Fruit fly (Drosophila melanogaster) whole organism, embryonic: ENCODE results near the gene RASSF8.

Source experiments
- Awh ChIP-seq: fragments of 200-800 bp; sonication (Bioruptor generic); IDR thresholded peaks from 2 replicates; pipeline ENCODE4, ENCODE4 v1.3.6; 2022; ENCODE audit warnings: missing biosample characterization, missing genetic modification characterization
- CG10321 ChIP-seq: fragments of 200-800 bp; sonication (Bioruptor generic); IDR thresholded peaks from 2 replicates; pipeline ENCODE4 v1.3.6; 2022; ENCODE audit warnings: missing biosample characterization, missing genetic modification characterization
- CG15601 ChIP-seq: fragments of 200-800 bp; sonication (Bioruptor generic); optimal IDR thresholded peaks from 3 replicates; lab custom pipeline; 2019; ENCODE audit warnings: missing biosample characterization, mild to moderate bottlenecking, missing genetic modification characterization, moderate library complexity
- CG16779 ChIP-seq: fragments of 200-800 bp; sonication (Bioruptor generic); IDR thresholded peaks from 2 replicates; pipeline ENCODE4 v1.3.6; 2022; ENCODE audit warnings: missing biosample characterization, missing genetic modification characterization
- CG16863 ChIP-seq: fragments of 200-800 bp; sonication (Bioruptor generic); optimal IDR thresholded peaks from 3 replicates; lab custom pipeline; 2016; ENCODE audit warnings: missing biosample characterization, missing genetic modification characterization
- CG2875 ChIP-seq: fragments of 200-800 bp; sonication (Bioruptor generic); optimal IDR thresholded peaks from 2 replicates; lab custom pipeline; 2017; ENCODE audit warnings: missing biosample characterization, mild to moderate bottlenecking, missing genetic modification characterization, missing genetic modification reagents
- CG2889 ChIP-seq: fragments of 200-800 bp; sonication (Bioruptor generic); IDR thresholded peaks from 3 replicates; pipeline ENCODE4 v1.3.6; 2022; ENCODE audit warnings: missing biosample characterization, missing genetic modification characterization
- CG3065 ChIP-seq: fragments of 200-800 bp; sonication (Bioruptor generic); optimal IDR thresholded peaks from 2 replicates; lab custom pipeline; 2016; ENCODE audit warnings: missing biosample characterization, missing genetic modification characterization
- CG33557 ChIP-seq: fragments of 200-800 bp; sonication (Bioruptor generic); optimal IDR thresholded peaks from 2 replicates; lab custom pipeline; 2019; ENCODE audit warnings: missing biosample characterization, mild to moderate bottlenecking, missing genetic modification characterization, moderate library complexity
- CG3726 ChIP-seq: fragments of 200-800 bp; sonication (Bioruptor generic); IDR thresholded peaks from 3 replicates; pipeline ENCODE4, ENCODE4 v1.3.6; 2022; ENCODE audit warnings: missing biosample characterization, missing genetic modification characterization
- CG4617 ChIP-seq: fragments of 200-800 bp; sonication (Bioruptor generic); optimal IDR thresholded peaks from 3 replicates; lab custom pipeline; 2016; ENCODE audit warnings: missing biosample characterization, missing genetic modification characterization, borderline replicate concordance
- CG5180 ChIP-seq: fragments of 200-800 bp; sonication (Bioruptor generic); optimal IDR thresholded peaks from 3 replicates; lab custom pipeline; 2017; ENCODE audit warnings: missing biosample characterization, missing genetic modification characterization, mild to moderate bottlenecking, moderate library complexity, missing genetic modification reagents
- CG5245 ChIP-seq: fragments of 200-800 bp; sonication (Bioruptor generic); optimal IDR thresholded peaks from 3 replicates; lab custom pipeline; 2016; ENCODE audit warnings: missing biosample characterization, missing genetic modification characterization
- CG6683 ChIP-seq: fragments of 200-800 bp; sonication (Bioruptor generic); optimal IDR thresholded peaks from 2 replicates; lab custom pipeline; 2017; ENCODE audit warnings: missing biosample characterization, mild to moderate bottlenecking, missing genetic modification characterization, missing genetic modification reagents
- CG8359 ChIP-seq: fragments of 200-800 bp; sonication (Bioruptor generic); optimal IDR thresholded peaks from 2 replicates; lab custom pipeline; 2017; ENCODE audit warnings: missing biosample characterization, mild to moderate bottlenecking, missing genetic modification characterization, borderline replicate concordance
- CG9797 ChIP-seq: fragments of 200-800 bp; sonication (Bioruptor generic); optimal IDR thresholded peaks from 3 replicates; lab custom pipeline; 2018; ENCODE audit warnings: missing biosample characterization, mild to moderate bottlenecking, missing genetic modification characterization
- D ChIP-seq, 2 experiments: fragments of 200-800 bp in 1 of 2; fragments of >200 bp in 1 of 2; sonication (Bioruptor generic) in 1 of 2; optimal IDR thresholded peaks; 2 replicates in 1 of 2; 3 replicates in 1 of 2; lab custom pipeline; 2017; ENCODE audit warnings: mild to moderate bottlenecking in 1 of 2, missing biosample characterization in 1 of 2, missing genetic modification characterization in 1 of 2, missing genetic modification reagents in 1 of 2
- Dad ChIP-seq: fragments of 200-800 bp; sonication (Bioruptor generic); optimal IDR thresholded peaks from 3 replicates; lab custom pipeline; 2016; ENCODE audit warnings: missing biosample characterization, missing genetic modification characterization
- E2f1 ChIP-seq: fragments of 200-800 bp; sonication (Bioruptor generic); IDR thresholded peaks from 2 replicates; pipeline ENCODE4 v1.3.6; 2022; ENCODE audit warnings: missing biosample characterization, missing genetic modification characterization
- ERR ChIP-seq: fragments of 200-800 bp; sonication (Bioruptor generic); optimal IDR thresholded peaks from 2 replicates; lab custom pipeline; 2016; ENCODE audit warnings: missing biosample characterization, missing genetic modification characterization
- Hr51 ChIP-seq, 2 experiments: fragments of 200-800 bp; sonication (Bioruptor generic); optimal IDR thresholded peaks; 2 replicates in 1 of 2; 3 replicates in 1 of 2; lab custom pipeline; 2016 to 2018; ENCODE audit warnings: missing biosample characterization in 2 of 2, missing genetic modification characterization in 2 of 2, mild to moderate bottlenecking in 1 of 2, moderate library complexity in 1 of 2
- Mad ChIP-seq: fragments of 200-800 bp; sonication (Bioruptor generic); optimal IDR thresholded peaks from 2 replicates; lab custom pipeline; 2016; ENCODE audit warnings: missing biosample characterization, missing genetic modification characterization
- Optix ChIP-seq: fragments of 200-800 bp; sonication (Bioruptor generic); IDR thresholded peaks from 3 replicates; pipeline ENCODE4 v1.3.6; 2022; ENCODE audit warnings: missing biosample characterization, missing genetic modification characterization
- Six4 ChIP-seq: fragments of 200-800 bp; sonication (Bioruptor generic); optimal IDR thresholded peaks from 2 replicates; lab custom pipeline; 2016; ENCODE audit warnings: missing biosample characterization, missing genetic modification characterization
- Sox100B ChIP-seq: fragments of 200-800 bp; sonication (Bioruptor generic); optimal IDR thresholded peaks from 3 replicates; lab custom pipeline; 2018; ENCODE audit warnings: missing biosample characterization, mild to moderate bottlenecking, missing genetic modification characterization
- Sry-δ ChIP-seq: fragments of 200-800 bp; sonication (Bioruptor generic); optimal IDR thresholded peaks from 2 replicates; lab custom pipeline; 2016; ENCODE audit warnings: missing biosample characterization, missing genetic modification characterization
- TFAM ChIP-seq: fragments of 200-800 bp; sonication (Bioruptor generic); optimal IDR thresholded peaks from 2 replicates; lab custom pipeline; 2017; ENCODE audit warnings: missing biosample characterization, missing genetic modification characterization, inconsistent platforms
- Taf1 ChIP-seq: fragments of 200-800 bp; sonication (Bioruptor generic); IDR thresholded peaks from 2 replicates; pipeline ENCODE4 v1.3.6; 2022; ENCODE audit warnings: missing biosample characterization, missing genetic modification characterization
- Tbp ChIP-seq: fragments of >200 bp; optimal IDR thresholded peaks from 2 replicates; lab custom pipeline; 2018; ENCODE audit warnings: missing biosample characterization, missing genetic modification characterization
- ato ChIP-seq: fragments of 200-800 bp; sonication (Bioruptor generic); IDR thresholded peaks from 2 replicates; pipeline ENCODE4 v1.3.6; 2022; ENCODE audit warnings: missing biosample characterization, missing genetic modification characterization; ENCODE audit not compliant: partially characterized antibody
- cas ChIP-seq: fragments of 200-800 bp; sonication (Bioruptor generic); IDR thresholded peaks from 2 replicates; pipeline ENCODE4 v1.3.6; 2022; ENCODE audit warnings: missing biosample characterization, missing genetic modification characterization
- cg ChIP-seq: fragments of 200-800 bp; sonication (Bioruptor generic); optimal IDR thresholded peaks from 3 replicates; lab custom pipeline; 2019; ENCODE audit warnings: missing biosample characterization, mild to moderate bottlenecking, missing genetic modification characterization, moderate library complexity
- da ChIP-seq: fragments of 200-800 bp; sonication (Bioruptor generic); optimal IDR thresholded peaks from 2 replicates; lab custom pipeline; 2016; ENCODE audit warnings: missing biosample characterization, missing genetic modification characterization
- dm ChIP-seq: fragments of 200-800 bp; sonication (Bioruptor generic); optimal IDR thresholded peaks from 3 replicates; lab custom pipeline; 2016; ENCODE audit warnings: missing biosample characterization, missing genetic modification characterization
- emc ChIP-seq: fragments of 200-800 bp; sonication (Bioruptor generic); optimal IDR thresholded peaks from 2 replicates; lab custom pipeline; 2016; ENCODE audit warnings: missing biosample characterization, missing genetic modification characterization
- gro ChIP-seq: fragments of 200-800 bp; sonication (Bioruptor generic); optimal IDR thresholded peaks from 2 replicates; lab custom pipeline; 2016; ENCODE audit warnings: missing biosample characterization, missing genetic modification characterization
- gsb-n ChIP-seq: fragments of 200-800 bp; sonication (Bioruptor generic); optimal IDR thresholded peaks from 3 replicates; lab custom pipeline; 2018; ENCODE audit warnings: missing biosample characterization, mild to moderate bottlenecking, missing genetic modification characterization
- jumu ChIP-seq: fragments of 200-800 bp; sonication (Bioruptor generic); optimal IDR thresholded peaks from 3 replicates; lab custom pipeline; 2016; ENCODE audit warnings: missing biosample characterization, missing genetic modification characterization
- lmd ChIP-seq: fragments of 200-800 bp; sonication (Bioruptor generic); IDR thresholded peaks from 2 replicates; pipeline ENCODE4 v1.3.6; 2022; ENCODE audit warnings: missing biosample characterization, missing genetic modification characterization
- pb ChIP-seq: fragments of 200-800 bp; sonication (Bioruptor generic); optimal IDR thresholded peaks from 3 replicates; lab custom pipeline; 2016; ENCODE audit warnings: missing biosample characterization, missing genetic modification characterization
- pzg ChIP-seq: fragments of 200-800 bp; sonication (Bioruptor generic); optimal IDR thresholded peaks from 3 replicates; lab custom pipeline; 2018; ENCODE audit warnings: missing biosample characterization, mild to moderate bottlenecking, missing genetic modification characterization, moderate library complexity
- row ChIP-seq: fragments of 200-800 bp; sonication (Bioruptor generic); IDR thresholded peaks from 3 replicates; pipeline ENCODE4 v1.3.6; 2022; ENCODE audit warnings: missing biosample characterization, missing genetic modification characterization
- sens ChIP-seq: fragments of 200-800 bp; sonication (Bioruptor generic); peaks from one replicate; lab custom pipeline; 2016; ENCODE audit warnings: missing biosample characterization, missing genetic modification characterization
- sima ChIP-seq: fragments of 200-800 bp; sonication (Bioruptor generic); optimal IDR thresholded peaks from 2 replicates; lab custom pipeline; 2016; ENCODE audit warnings: missing biosample characterization, missing genetic modification characterization
- sqz ChIP-seq: fragments of 200-800 bp; sonication (Bioruptor generic); optimal IDR thresholded peaks from 3 replicates; lab custom pipeline; 2018; ENCODE audit warnings: missing biosample characterization, mild to moderate bottlenecking, missing genetic modification characterization
- tin ChIP-seq: fragments of 200-800 bp; sonication (Bioruptor generic); optimal IDR thresholded peaks from 3 replicates; lab custom pipeline; 2016; ENCODE audit warnings: missing biosample characterization, missing genetic modification characterization
- unc-4 ChIP-seq: fragments of 200-800 bp; sonication (Bioruptor generic); IDR thresholded peaks from 2 replicates; pipeline ENCODE4 v1.3.6; 2022; ENCODE audit warnings: missing biosample characterization, missing genetic modification characterization; ENCODE audit not compliant: partially characterized antibody
- unpg ChIP-seq: fragments of 200-800 bp; sonication (Bioruptor generic); optimal IDR thresholded peaks from 3 replicates; lab custom pipeline; 2018; ENCODE audit warnings: missing biosample characterization, mild to moderate bottlenecking, missing genetic modification characterization, moderate library complexity
- zen ChIP-seq: fragments of 200-800 bp; sonication (Bioruptor generic); optimal IDR thresholded peaks from 3 replicates; lab custom pipeline; 2018; ENCODE audit warnings: missing biosample characterization, mild to moderate bottlenecking, missing genetic modification characterization, moderate library complexity

RASSF8 gene

DNA sequence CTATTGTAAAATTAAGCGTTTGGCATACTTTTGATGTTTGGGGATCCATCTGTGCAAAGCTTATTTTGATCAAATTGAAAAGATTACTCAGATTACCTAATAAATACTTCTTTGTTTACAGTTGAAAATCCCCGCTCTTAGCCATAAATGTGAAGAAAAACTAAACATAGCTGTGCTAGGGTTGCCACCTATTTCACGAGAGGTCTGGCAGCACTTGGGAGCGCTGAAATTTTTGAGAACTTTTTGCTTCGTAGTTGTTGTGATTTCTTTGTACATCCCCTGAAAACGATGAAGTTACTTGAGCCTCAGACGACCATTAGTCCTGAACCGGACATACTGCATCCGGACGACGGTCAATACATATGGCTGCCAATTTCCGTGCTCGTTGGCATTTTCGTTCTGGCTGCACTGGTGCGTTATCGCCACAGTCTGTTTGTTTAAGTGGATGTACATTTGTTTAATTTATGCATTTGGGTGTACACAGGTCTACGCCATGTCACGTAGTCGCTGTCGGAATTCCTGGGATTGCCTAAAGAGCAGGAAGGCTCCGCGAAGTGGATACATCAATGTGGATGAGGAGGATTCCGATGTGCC, 17.0 kb downstream of the RASSF8 start, which contains the start of the genes CG4730 and CG5039 (continued):
- TF ChIP-seq cas (GFP tag; lab: Robert Waterston, UW) (no peak), sens (peak; percentile 76), Taf1 (GFP tag; lab: Robert Waterston, UW) (no peak), Hr51 (GFP tag; optimal IDR thresholded peaks at IDR 0.05; lab: Kevin White, UChicago) (no peak), CG8359 (GFP tag; lab: Kevin White, UChicago) (no peak), CG3726 (GFP tag; lab: Robert Waterston, UW) (no peak), CG10321 (GFP tag; lab: Robert Waterston, UW) (no peak), sima (no peak), tin (GFP tag; lab: Kevin White, UChicago) (no peak), ato (no peak), Tbp (GFP tag; lab: Kevin White, UChicago) (no peak), lmd (GFP tag; lab: Robert Waterston, UW) (no peak)

DNA sequence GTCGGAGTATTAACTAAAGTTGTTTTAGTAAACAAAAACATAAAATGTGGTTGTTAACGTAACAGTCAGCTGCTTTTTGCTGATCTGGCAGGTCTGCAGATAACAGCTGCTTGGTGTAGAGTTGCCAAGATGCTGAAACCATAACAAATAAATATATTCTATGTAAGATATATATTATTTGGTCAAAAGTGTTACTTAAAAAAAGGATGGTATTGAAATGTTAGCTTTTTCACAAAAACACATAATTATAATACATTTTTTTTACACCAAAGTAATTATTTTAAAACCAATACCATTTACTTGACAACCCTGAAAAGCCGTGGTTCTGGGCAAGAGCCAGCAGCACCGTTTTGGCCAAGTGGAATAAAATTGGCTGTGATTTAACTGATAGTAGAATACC, 18.9 kb downstream of the RASSF8 start, which contains the start of the genes CG4743 and Idh3g:
Gene CG4743, minus strand, starts transcription at position 23 of the 400 bp plus-strand sequence.
Gene Idh3g, plus strand, starts transcription at position 318 of the 400 bp plus-strand sequence.
- TF ChIP-seq cg (GFP tag; lab: Kevin White, UChicago) (no peak), Six4 (peak; percentile 95), CG5245 (peak; percentile 95), CG15601 (tag; lab: Kevin White, UChicago) (peak; percentile 96), gsb-n (tag; lab: Kevin White, UChicago) (peak; percentile 99), gro (GFP tag; lab: Kevin White, UChicago) (peak; percentile 31), CG33557 (GFP tag; lab: Kevin White, UChicago) (peak; percentile 99), D (optimal IDR thresholded peaks at IDR 0.05; lab: Kevin White, UChicago) (no peak), D (GFP tag; optimal IDR thresholded peaks at IDR 0.05; lab: Kevin White, UChicago) (peak; percentile 95), ERR (GFP tag; lab: Kevin White, UChicago) (peak; percentile 53), da (GFP tag; lab: Kevin White, UChicago) (peak; percentile 39), Mad (GFP tag; lab: Kevin White, UChicago) (peak; percentile 92), sqz (peak; percentile 94), CG6683 (GFP tag; lab: Kevin White, UChicago) (peak; percentile 93), unc-4 (GFP tag; lab: Robert Waterston, UW) (0 out of 2 replicates have a peak, but pooled peaks have one; percentile 31), Sry-δ (GFP tag; lab: Kevin White, UChicago) (peak; percentile 23), Dad (GFP tag; lab: Kevin White, UChicago) (peak; percentile 75), TFAM (peak; percentile 87), jumu (GFP tag; lab: Kevin White, UChicago) (peak; percentile 31), E2f1 (GFP tag; lab: Robert Waterston, UW) (peak; percentile 97), Awh (peak; percentile 96), row (GFP tag; lab: Robert Waterston, UW) (peak; percentile 99), unpg (GFP tag; lab: Kevin White, UChicago) (peak; percentile 99), CG3065 (peak; percentile 88), pzg (GFP tag; lab: Kevin White, UChicago) (peak; percentile 54), emc (GFP tag; lab: Kevin White, UChicago) (peak; percentile 51), CG16779 (GFP tag; lab: Robert Waterston, UW) (peak; percentile 92), CG16863 (GFP tag; lab: Kevin White, UChicago) (peak; percentile 71), CG2875 (GFP tag; lab: Kevin White, UChicago) (peak; percentile 95), CG2889 (peak; percentile 89), dm (GFP tag; lab: Kevin White, UChicago) (peak; percentile 57), CG5180 (GFP tag; lab: Kevin White, UChicago) (peak; percentile 83), CG4617 (GFP tag; lab: Kevin White, UChicago) (peak; percentile 96), Sox100B (GFP tag; lab: Kevin White, UChicago) (peak; percentile 96), CG9797 (GFP tag; lab: Kevin White, UChicago) (peak; percentile 50), Optix (GFP tag; lab: Robert Waterston, UW) (peak; percentile 80), pb (peak; percentile 29), zen (tag; lab: Kevin White, UChicago) (peak; percentile 98)
